Fruit fly (Drosophila melanogaster) Kc167 (cell line): Measurements from ENCODE around the gene CG10041.

Experiments
- Myc ChIP-seq: fragments of >200 bp; optimal IDR thresholded peaks from 2 replicates; lab custom pipeline; 2017; ENCODE audit warnings: missing external identifiers
- Sin3A ChIP-seq: fragments of >200 bp; optimal IDR thresholded peaks from 2 replicates; lab custom pipeline; 2018; ENCODE audit warnings: missing external identifiers
- h ChIP-seq: fragments of >200 bp; optimal IDR thresholded peaks from 3 replicates; lab custom pipeline; 2018; ENCODE audit warnings: missing external identifiers
- insv ChIP-seq: fragments of >200 bp; optimal IDR thresholded peaks from 3 replicates; lab custom pipeline; 2018; ENCODE audit warnings: missing external identifiers
- psq ChIP-seq: fragments of >200 bp; optimal IDR thresholded peaks from 2 replicates; lab custom pipeline; 2017; ENCODE audit warnings: missing external identifiers
- ttk ChIP-seq: sonication (Bioruptor generic); optimal IDR thresholded peaks from 2 replicates; lab custom pipeline; 2017; ENCODE audit warnings: missing external identifiers

Gene CG10041

DNA sequence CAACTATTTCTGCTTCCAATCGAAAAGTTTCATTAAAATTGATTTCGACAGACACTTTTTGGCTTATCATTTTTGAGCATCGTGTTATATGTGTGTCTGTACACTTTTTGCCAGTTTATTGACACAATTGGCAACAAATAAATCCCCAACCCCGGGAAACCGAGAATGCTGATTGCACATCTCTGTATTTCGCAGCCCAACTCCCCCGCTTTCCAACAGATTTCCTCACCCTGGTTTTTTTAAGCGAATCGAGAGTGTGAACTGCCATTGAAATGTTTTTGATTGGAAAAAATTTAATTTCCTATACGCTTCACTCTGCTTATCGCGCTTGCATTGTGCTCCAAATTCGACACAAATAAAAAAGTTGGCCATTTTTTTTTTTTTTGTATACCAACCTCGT lies 25.0 kb downstream of the CG10041 start:
- no peak for TF ChIP-seq insv (lab: Kevin White, UChicago)
- no peak for TF ChIP-seq h (lab: Kevin White, UChicago)

DNA sequence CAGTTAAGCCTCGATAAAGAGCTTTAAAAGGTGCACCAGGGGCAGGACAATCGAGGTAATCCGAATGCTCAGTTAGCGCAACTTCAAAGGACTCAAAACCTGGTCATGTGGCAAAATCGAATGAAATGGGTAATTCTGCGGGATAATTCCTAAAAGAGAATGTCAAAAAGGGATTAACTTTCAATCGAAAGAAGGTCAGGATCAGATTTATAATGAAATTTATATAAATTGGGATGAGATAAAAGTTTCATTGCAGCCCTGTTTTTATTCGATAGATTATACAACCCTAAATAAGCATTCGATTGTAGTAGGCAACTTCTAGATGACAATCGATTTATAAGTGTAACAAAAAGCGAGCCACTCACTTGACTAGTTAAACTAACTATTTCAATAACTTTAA lies 28.7 kb downstream of the CG10041 start, which contains the start of gene CG10013:
Gene CG10013, plus strand, starts transcription at position 301 of the 400 bp plus-strand sequence.
- TF ChIP-seq insv (lab: Kevin White, UChicago) (no peak), h (lab: Kevin White, UChicago) (no peak), Myc (lab: Kevin White, UChicago) (no peak), psq (no peak), Sin3A (lab: Kevin White, UChicago) (no peak), ttk (lab: Kevin White, UChicago) (no peak)

DNA sequence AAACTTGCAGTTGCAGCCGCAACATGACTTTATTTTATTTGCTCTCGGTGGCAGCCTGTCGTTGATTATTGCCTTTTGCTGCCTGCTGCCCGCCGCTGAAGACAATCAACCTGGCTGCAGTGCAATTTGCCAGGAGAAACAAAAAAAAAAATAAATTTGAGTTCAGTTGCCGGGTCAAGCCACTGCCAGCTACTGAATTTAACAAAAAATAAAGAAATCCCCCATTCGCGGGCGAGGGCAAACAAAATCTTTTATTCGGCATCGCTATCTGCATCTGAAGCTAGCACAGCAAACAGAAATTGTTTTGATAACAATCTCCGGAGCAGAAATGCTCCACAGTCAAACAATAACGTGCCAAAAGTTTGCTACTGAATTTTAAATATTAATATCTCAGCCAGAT lies 34.6 kb downstream of the CG10041 start:
- TF ChIP-seq Sin3A (lab: Kevin White, UChicago): no peak
- TF ChIP-seq insv (lab: Kevin White, UChicago): no peak
- no peak for TF ChIP-seq ttk (lab: Kevin White, UChicago)
- no peak for TF ChIP-seq Myc (lab: Kevin White, UChicago)
- TF ChIP-seq psq: no peak
- TF ChIP-seq h (lab: Kevin White, UChicago): no peak

DNA sequence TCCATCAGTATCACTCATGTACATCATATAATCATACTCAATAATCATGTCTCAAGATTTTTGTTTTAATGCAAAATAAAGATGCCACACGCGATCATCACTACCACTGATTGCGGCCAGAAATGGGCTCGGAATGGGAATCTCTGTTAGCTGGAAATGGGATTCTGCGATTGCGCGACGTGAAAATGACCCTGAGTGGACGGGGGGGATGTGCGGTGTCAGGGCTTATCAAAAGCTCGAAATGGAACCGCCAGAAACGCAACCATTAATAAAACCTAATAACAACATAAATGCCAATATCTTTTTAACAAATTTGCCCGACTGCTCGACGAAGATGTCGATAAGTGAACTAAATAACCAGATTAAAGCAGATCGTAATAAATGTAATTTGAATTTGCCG lies 35.5 kb downstream of the CG10041 start:
- TF ChIP-seq h (lab: Kevin White, UChicago) (no peak), Sin3A (lab: Kevin White, UChicago) (no peak), psq (no peak), ttk (lab: Kevin White, UChicago) (no peak), insv (lab: Kevin White, UChicago) (no peak), Myc (lab: Kevin White, UChicago) (no peak)

DNA sequence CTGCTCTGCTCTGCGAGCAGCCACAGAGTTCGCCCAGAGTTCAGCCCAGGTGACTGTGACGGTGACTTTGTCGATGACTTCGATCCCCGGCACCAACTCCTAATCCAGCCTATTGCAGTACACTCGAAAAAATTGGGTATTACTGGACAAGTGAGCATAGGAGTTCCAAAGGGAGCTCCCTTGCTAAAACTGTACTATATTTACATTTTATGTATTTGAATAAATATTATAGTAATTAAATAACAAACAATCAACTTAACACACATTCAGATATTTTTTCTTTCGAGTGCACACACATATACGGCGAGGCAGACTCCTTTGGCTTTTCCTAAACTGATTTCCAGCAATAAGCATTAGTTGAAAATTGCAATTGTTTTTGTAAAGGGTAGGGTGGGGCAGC lies 36.4 kb downstream of the CG10041 start:
- no peak for TF ChIP-seq h (lab: Kevin White, UChicago)
- no peak for TF ChIP-seq ttk (lab: Kevin White, UChicago)
- TF ChIP-seq insv (lab: Kevin White, UChicago): no peak
- no peak for TF ChIP-seq Sin3A (lab: Kevin White, UChicago)
- no peak for TF ChIP-seq Myc (lab: Kevin White, UChicago)
- TF ChIP-seq psq: no peak

DNA sequence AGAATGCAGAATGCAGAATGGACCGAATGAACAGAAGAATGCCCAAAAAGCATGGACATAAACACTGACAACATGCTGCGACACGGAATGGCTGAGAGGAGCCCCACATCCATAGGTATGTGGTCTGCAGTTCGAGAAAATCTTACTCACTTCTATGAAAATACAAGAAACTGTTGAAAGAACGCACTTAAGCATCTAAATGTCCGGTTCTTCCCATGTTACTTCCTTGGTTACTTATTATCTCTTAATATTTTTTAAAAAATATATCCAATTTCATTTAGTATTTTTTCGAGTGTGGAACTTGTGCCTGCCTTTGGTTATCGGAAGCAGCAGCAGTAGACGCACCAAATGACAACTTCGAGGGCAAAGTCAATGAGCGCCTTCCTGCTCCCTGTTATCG lies 37.7 kb downstream of the CG10041 start:
- TF ChIP-seq psq (no peak), ttk (lab: Kevin White, UChicago) (no peak), h (lab: Kevin White, UChicago) (no peak), insv (lab: Kevin White, UChicago) (no peak), Sin3A (lab: Kevin White, UChicago) (no peak), Myc (lab: Kevin White, UChicago) (no peak)

DNA sequence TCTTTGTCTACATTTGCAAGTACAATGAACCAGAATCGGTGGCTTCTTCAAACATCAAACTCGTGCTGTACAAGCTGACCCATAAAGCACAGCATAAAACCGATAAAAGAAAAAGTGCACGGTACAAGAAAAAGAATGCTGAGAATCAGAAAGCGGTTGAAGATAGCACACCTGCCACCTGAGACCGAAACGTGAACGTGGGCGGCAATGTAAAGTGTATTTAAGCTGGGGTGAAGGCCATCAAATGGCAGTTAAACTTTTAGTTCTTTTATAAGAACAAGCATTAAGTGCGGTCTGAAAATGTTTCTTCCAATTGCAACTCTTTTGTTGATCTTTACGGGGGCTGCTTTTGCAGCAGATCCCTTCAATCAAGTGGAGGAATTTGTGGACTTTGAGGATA lies 40.9 kb downstream of the CG10041 start, which contains the start of gene CG4066:
Gene CG4066, plus strand, starts transcription at position 301 of the 400 bp plus-strand sequence.
- TF ChIP-seq Sin3A (lab: Kevin White, UChicago) (no peak), psq (no peak), ttk (lab: Kevin White, UChicago) (no peak), Myc (lab: Kevin White, UChicago) (no peak), insv (lab: Kevin White, UChicago) (no peak), h (lab: Kevin White, UChicago) (no peak)

DNA sequence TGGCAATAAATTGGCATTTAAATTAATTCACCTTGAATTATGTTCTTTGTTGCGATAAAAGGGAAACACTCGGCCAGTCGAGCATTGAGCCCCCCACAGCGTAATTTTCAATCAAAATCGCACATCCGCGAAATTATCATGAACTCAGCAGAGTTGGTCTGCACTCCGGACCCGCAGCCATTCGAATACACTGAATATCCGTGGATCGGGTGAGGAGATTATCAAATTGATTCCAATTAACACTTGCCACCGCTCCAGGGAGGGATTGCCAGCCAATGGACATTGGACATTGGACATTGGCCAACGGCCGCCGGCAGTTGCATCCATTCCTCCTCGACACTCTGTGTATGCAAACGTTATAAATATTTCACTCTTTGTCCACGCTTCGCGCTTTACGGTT lies 44.3 kb downstream of the CG10041 start:
- TF ChIP-seq Myc (lab: Kevin White, UChicago): no peak

DNA sequence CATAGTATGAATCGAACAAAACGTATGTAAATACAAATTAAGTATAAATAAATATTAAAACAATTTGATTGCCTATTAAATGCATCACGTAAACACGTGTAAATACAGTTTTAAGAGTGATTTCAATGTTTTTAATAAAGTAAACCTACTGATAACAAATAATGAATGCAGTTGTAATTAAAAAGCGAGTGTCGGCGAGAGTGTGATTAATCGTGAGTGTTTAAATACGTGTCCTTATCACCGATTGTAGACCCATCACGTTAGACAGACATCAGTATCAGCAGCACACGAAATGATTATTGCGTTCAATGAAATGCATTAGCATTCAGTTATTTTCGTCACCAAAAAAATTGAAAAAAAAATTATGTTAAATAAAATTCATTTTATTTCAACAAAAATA lies 49.0 kb downstream of the CG10041 start:
- no peak for TF ChIP-seq h (lab: Kevin White, UChicago)
- TF ChIP-seq insv (lab: Kevin White, UChicago): no peak

DNA sequence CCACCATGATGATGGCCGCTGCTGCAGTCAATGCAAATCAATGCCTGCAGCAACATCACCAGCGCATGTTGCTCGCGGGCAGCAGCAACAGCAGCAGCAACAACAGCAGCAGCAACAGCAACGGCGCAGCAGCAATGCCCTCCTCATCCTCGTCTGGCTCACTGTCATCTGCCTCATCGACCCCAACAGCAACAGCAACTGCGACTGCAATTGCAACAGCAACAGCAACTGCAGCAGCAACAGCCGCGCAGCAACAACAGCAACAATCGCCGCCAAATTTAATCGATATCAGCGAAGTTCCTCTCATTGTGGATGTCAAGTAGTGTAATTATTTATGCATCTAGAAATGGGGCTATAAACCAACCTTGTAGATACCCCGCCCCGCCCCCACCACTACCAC lies 50.4 kb downstream of the CG10041 start:
- TF ChIP-seq Myc (lab: Kevin White, UChicago) (no peak), h (lab: Kevin White, UChicago) (no peak), Sin3A (lab: Kevin White, UChicago) (no peak), ttk (lab: Kevin White, UChicago) (no peak), psq (no peak), insv (lab: Kevin White, UChicago) (no peak)
